Worm (Caenorhabditis elegans) whole organism, L4 larva: ENCODE data around the gene ech-6.

Experiments
- F26F4.8 ChIP-seq: fragments of 200-800 bp; sonication (Bioruptor generic); conservative IDR thresholded peaks from 2 replicates; pipeline ENCODE4 v1.3.6; 2022; ENCODE audit warnings: missing genetic modification characterization, missing compliant biosample characterization
- F37D6.2 ChIP-seq: sonication (generic microtip); optimal IDR thresholded peaks from 2 replicates; lab custom pipeline; 2016; ENCODE audit warnings: mild to moderate bottlenecking, missing genetic modification characterization, missing compliant biosample characterization
- T26A8.4 ChIP-seq: fragments of 200-800 bp; sonication (Bioruptor generic); IDR thresholded peaks from 2 replicates; pipeline ENCODE4 v1.3.6; 2022; ENCODE audit warnings: missing genetic modification characterization, missing compliant biosample characterization
- Y105C5A.15 ChIP-seq: fragments of 200-800 bp; sonication (Bioruptor generic); IDR thresholded peaks from 2 replicates; pipeline ENCODE4 v1.3.6; 2022; ENCODE audit warnings: missing genetic modification characterization, missing compliant biosample characterization
- ZK337.2 ChIP-seq: fragments of 200-800 bp; sonication (Bioruptor generic); IDR thresholded peaks from 2 replicates; pipeline ENCODE4 v1.3.6; 2022; ENCODE audit warnings: missing genetic modification reagents, missing genetic modification characterization, missing compliant biosample characterization
- ZK546.5 ChIP-seq, 2 experiments: sonication (generic microtip); optimal IDR thresholded peaks; 2 replicates each; lab custom pipeline; 2017; ENCODE audit warnings: missing biosample characterization in 2 of 2, missing genetic modification characterization in 2 of 2
- aha-1 ChIP-seq: fragments of 150-350 bp; peaks from one replicate; lab custom pipeline; 2014; ENCODE audit warnings: missing biosample characterization, missing genetic modification characterization
- arid-1 ChIP-seq: fragments of 200-800 bp; sonication (Bioruptor generic); conservative IDR thresholded peaks from 2 replicates; pipeline ENCODE4 v1.3.6; 2022; ENCODE audit warnings: missing genetic modification reagents, missing genetic modification characterization, missing compliant biosample characterization
- attf-4 ChIP-seq: sonication (generic microtip); optimal IDR thresholded peaks from 3 replicates; lab custom pipeline; 2017; ENCODE audit warnings: missing biosample characterization, missing genetic modification characterization
- ceh-28 ChIP-seq: fragments of 150-350 bp; optimal IDR thresholded peaks from 2 replicates; lab custom pipeline; 2014; ENCODE audit warnings: missing biosample characterization, missing genetic modification reagents, missing genetic modification characterization
- ceh-32 ChIP-seq: sonication (generic microtip); optimal IDR thresholded peaks from 2 replicates; lab custom pipeline; 2016; ENCODE audit warnings: mild to moderate bottlenecking, missing genetic modification characterization, missing compliant biosample characterization; ENCODE audit not compliant: poor library complexity
- ceh-62 ChIP-seq: sonication (generic microtip); optimal IDR thresholded peaks from 2 replicates; lab custom pipeline; 2017; ENCODE audit warnings: missing biosample characterization, missing genetic modification characterization
- ceh-82 ChIP-seq: sonication (generic microtip); optimal IDR thresholded peaks from 2 replicates; lab custom pipeline; 2017; ENCODE audit warnings: missing biosample characterization, missing genetic modification characterization
- ctbp-1 ChIP-seq: fragments of 200-800 bp; sonication (Bioruptor generic); IDR thresholded peaks from 2 replicates; pipeline ENCODE4 v1.3.6; 2022; ENCODE audit warnings: missing genetic modification reagents, missing genetic modification characterization, missing compliant biosample characterization
- dmd-6 ChIP-seq: fragments of 200-800 bp; sonication (Bioruptor generic); IDR thresholded peaks from 2 replicates; pipeline ENCODE4 v1.3.6; 2022; ENCODE audit warnings: missing genetic modification reagents, missing genetic modification characterization, missing compliant biosample characterization
- duxl-1 ChIP-seq: sonication (generic microtip); optimal IDR thresholded peaks from 2 replicates; lab custom pipeline; 2016; ENCODE audit warnings: mild to moderate bottlenecking, missing genetic modification characterization, moderate library complexity, missing compliant biosample characterization; ENCODE audit not compliant: poor library complexity
- dve-1 ChIP-seq: sonication (generic microtip); optimal IDR thresholded peaks from 2 replicates; lab custom pipeline; 2017; ENCODE audit warnings: antibody characterized with exemption, mild to moderate bottlenecking, missing genetic modification characterization, missing compliant biosample characterization; ENCODE audit not compliant: insufficient read depth
- egl-43 ChIP-seq: fragments of 200-800 bp; sonication (Bioruptor generic); IDR thresholded peaks from 2 replicates; pipeline ENCODE4 v1.3.6; 2022; ENCODE audit warnings: missing genetic modification reagents, missing genetic modification characterization, missing compliant biosample characterization
- fos-1 ChIP-seq: fragments of 150-350 bp; optimal IDR thresholded peaks from 2 replicates; lab custom pipeline; 2014; ENCODE audit warnings: missing biosample characterization, missing genetic modification characterization
- gei-8 ChIP-seq: fragments of 200-800 bp; sonication (Bioruptor generic); optimal IDR thresholded peaks from 2 replicates; lab custom pipeline; 2018; ENCODE audit warnings: mild to moderate bottlenecking, missing genetic modification characterization, missing compliant biosample characterization
- hif-1 ChIP-seq, 2 experiments: sonication (generic microtip); optimal IDR thresholded peaks; 2 replicates each; lab custom pipeline; 2016 to 2017; ENCODE audit warnings: missing compliant biosample characterization in 2 of 2, missing genetic modification characterization in 2 of 2, missing genetic modification reagents in 2 of 2, missing genotype in 2 of 2, mild to moderate bottlenecking in 1 of 2
- hlh-11 ChIP-seq: fragments of 200-800 bp; sonication (Bioruptor generic); optimal IDR thresholded peaks from 2 replicates; lab custom pipeline; 2018; ENCODE audit warnings: mild to moderate bottlenecking, missing genetic modification characterization, missing compliant biosample characterization
- hlh-30 ChIP-seq: sonication (generic microtip); optimal IDR thresholded peaks from 2 replicates; lab custom pipeline; 2017; ENCODE audit warnings: antibody characterized with exemption, mild to moderate bottlenecking, missing genetic modification characterization, missing compliant biosample characterization; ENCODE audit not compliant: insufficient read depth
- hmg-1.1 ChIP-seq: fragments of 200-800 bp; sonication (Bioruptor generic); IDR thresholded peaks from 2 replicates; pipeline ENCODE4 v1.3.6; 2022; ENCODE audit warnings: missing genetic modification reagents, missing genetic modification characterization, missing compliant biosample characterization
- jun-1 ChIP-seq: fragments of 150-350 bp; optimal IDR thresholded peaks from 2 replicates; lab custom pipeline; 2014; ENCODE audit warnings: missing biosample characterization, missing genetic modification reagents, missing genetic modification characterization
- lim-7 ChIP-seq: fragments of 200-800 bp; sonication (Bioruptor generic); IDR thresholded peaks from 2 replicates; pipeline ENCODE4 v1.3.6; 2022; ENCODE audit warnings: missing genetic modification characterization, missing compliant biosample characterization
- lin-39 ChIP-seq: fragments of 150-350 bp; optimal IDR thresholded peaks from 2 replicates; lab custom pipeline; 2014; ENCODE audit warnings: missing biosample characterization, missing genetic modification reagents, missing genetic modification characterization
- lsy-2 ChIP-seq, 2 experiments: fragments of 150-350 bp in 1 of 2; sonication (generic microtip) in 1 of 2; optimal IDR thresholded peaks; 2 replicates each; lab custom pipeline; 2014 to 2017; ENCODE audit warnings: missing biosample characterization in 2 of 2, missing genetic modification characterization in 2 of 2
- mdt-29 ChIP-seq: fragments of 200-800 bp; sonication (Bioruptor generic); IDR thresholded peaks from 2 replicates; pipeline ENCODE4 v1.3.6; 2022; ENCODE audit warnings: missing genetic modification reagents, missing genetic modification characterization, missing compliant biosample characterization
- mep-1 ChIP-seq: fragments of 150-350 bp; sonication (generic microtip); optimal IDR thresholded peaks from 3 replicates; lab custom pipeline; 2014; ENCODE audit warnings: missing biosample characterization, missing genetic modification characterization
- mes-2 ChIP-seq: sonication (generic microtip); optimal IDR thresholded peaks from 2 replicates; lab custom pipeline; 2016; ENCODE audit warnings: missing genotype, mild to moderate bottlenecking, missing genetic modification characterization, missing compliant biosample characterization; ENCODE audit not compliant: poor library complexity, severe bottlenecking
- mxl-2 ChIP-seq: fragments of 200-800 bp; sonication (Bioruptor generic); conservative IDR thresholded peaks from 2 replicates; pipeline ENCODE4 v1.3.6; 2022; ENCODE audit warnings: missing genetic modification reagents, missing genetic modification characterization, missing compliant biosample characterization
- nhr-11 ChIP-seq: fragments of 150-350 bp; optimal IDR thresholded peaks from 2 replicates; lab custom pipeline; 2014; ENCODE audit warnings: missing biosample characterization, missing genetic modification characterization
- nhr-111 ChIP-seq: fragments of 200-800 bp; sonication (Bioruptor generic); optimal IDR thresholded peaks from 2 replicates; lab custom pipeline; 2018; ENCODE audit warnings: mild to moderate bottlenecking, missing genetic modification characterization, missing compliant biosample characterization
- nhr-237 ChIP-seq: sonication (generic microtip); optimal IDR thresholded peaks from 2 replicates; lab custom pipeline; 2017; ENCODE audit warnings: missing biosample characterization, missing genetic modification characterization
- nhr-28 ChIP-seq: fragments of 150-350 bp; optimal IDR thresholded peaks from 2 replicates; lab custom pipeline; 2014; ENCODE audit warnings: missing biosample characterization, missing genetic modification characterization
- nhr-48 ChIP-seq: sonication (generic microtip); optimal IDR thresholded peaks from 2 replicates; lab custom pipeline; 2016; ENCODE audit warnings: mild to moderate bottlenecking, missing genetic modification characterization, missing compliant biosample characterization
- nhr-6 ChIP-seq: fragments of 150-350 bp; optimal IDR thresholded peaks from 2 replicates; lab custom pipeline; 2014; ENCODE audit warnings: missing biosample characterization, missing genetic modification characterization
- nhr-77 ChIP-seq: fragments of 150-350 bp; optimal IDR thresholded peaks from 2 replicates; lab custom pipeline; 2014; ENCODE audit warnings: missing biosample characterization, missing genetic modification characterization
- rbr-2 ChIP-seq: sonication (generic microtip); optimal IDR thresholded peaks from 2 replicates; lab custom pipeline; 2016; ENCODE audit warnings: missing genotype, missing genetic modification characterization, missing compliant biosample characterization
- saeg-2 ChIP-seq: fragments of 200-800 bp; sonication (Bioruptor generic); IDR thresholded peaks from 2 replicates; pipeline ENCODE4 v1.3.6; 2022; ENCODE audit warnings: missing genetic modification reagents, missing genetic modification characterization, missing compliant biosample characterization
- set-16 ChIP-seq: fragments of 200-800 bp; sonication (Bioruptor generic); IDR thresholded peaks from 2 replicates; pipeline ENCODE4 v1.3.6; 2022; ENCODE audit warnings: missing genetic modification reagents, missing genetic modification characterization, missing compliant biosample characterization
- skn-1 ChIP-seq: fragments of 150-350 bp; optimal IDR thresholded peaks from 2 replicates; lab custom pipeline; 2014; ENCODE audit warnings: missing biosample characterization, missing genetic modification characterization
- spr-1 ChIP-seq: sonication (generic microtip); optimal IDR thresholded peaks from 2 replicates; lab custom pipeline; 2016; ENCODE audit warnings: mild to moderate bottlenecking, missing genetic modification characterization, missing compliant biosample characterization
- spr-3 ChIP-seq: fragments of 200-800 bp; sonication (Bioruptor generic); optimal IDR thresholded peaks from 2 replicates; lab custom pipeline; 2018; ENCODE audit warnings: mild to moderate bottlenecking, missing genetic modification characterization, missing compliant biosample characterization
- unc-130 ChIP-seq: sonication (generic microtip); optimal IDR thresholded peaks from 2 replicates; lab custom pipeline; 2016; ENCODE audit warnings: missing genetic modification reagents, missing genetic modification characterization, missing compliant biosample characterization
- unc-39 ChIP-seq: sonication (generic microtip); optimal IDR thresholded peaks from 2 replicates; lab custom pipeline; 2017; ENCODE audit warnings: missing biosample characterization, missing genetic modification characterization
- unc-62 ChIP-seq, 3 experiments: fragments of 150-350 bp in 1 of 3; sonication (generic microtip); optimal IDR thresholded peaks in 2 of 3; peaks in 1 of 3; 1 replicate in 1 of 3; 2 replicates in 2 of 3; lab custom pipeline; 2014 to 2017; ENCODE audit warnings: missing biosample characterization in 3 of 3, missing genetic modification characterization in 3 of 3, missing genetic modification reagents in 3 of 3, missing genotype in 1 of 3
- zip-2 ChIP-seq: fragments of 150-350 bp; optimal IDR thresholded peaks from 2 replicates; lab custom pipeline; 2014; ENCODE audit warnings: missing biosample characterization, missing genetic modification characterization
- ztf-7 ChIP-seq: fragments of 150-350 bp; optimal IDR thresholded peaks from 2 replicates; lab custom pipeline; 2014; ENCODE audit warnings: missing biosample characterization, missing genetic modification characterization

Gene ech-6

DNA sequence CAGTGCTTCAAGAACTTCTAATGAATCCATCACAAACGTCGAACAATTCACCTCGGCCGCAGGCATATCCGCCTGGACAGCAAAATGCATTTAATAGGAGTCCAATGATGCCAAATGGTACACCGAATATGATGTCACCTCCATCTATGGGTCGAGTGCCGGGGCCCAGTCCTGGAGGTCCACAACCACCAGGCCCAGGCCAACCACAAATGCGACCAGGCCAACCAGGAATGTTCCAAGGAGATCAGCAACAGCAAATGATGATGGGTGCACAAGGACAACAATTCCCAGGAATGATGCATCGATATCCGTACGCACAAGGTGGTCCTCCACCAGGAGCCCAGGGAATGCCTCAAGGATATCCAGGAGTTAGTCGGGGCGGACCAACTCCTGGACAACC is 14.4 kb upstream of the ech-6 start:
- TF ChIP-seq ceh-82 (tag; lab: Kevin White, UChicago): no peak
- TF ChIP-seq aha-1 (tag; lab: Kevin White, UChicago): peak; percentile 50
- peak in 1 of 2 experiments; percentile 57 for TF ChIP-seq unc-62 (GFP tag; optimal IDR thresholded peaks at IDR 0.05 in 1 of 2; lab: Kevin White, UChicago)
- no peak for TF ChIP-seq unc-62 (tag; optimal IDR thresholded peaks at IDR 0.05; lab: Kevin White, UChicago)
- TF ChIP-seq, all 104 proteins: peak for 2

- TF ChIP-seq nhr-11 (tag; lab: Kevin White, UChicago) (no peak), hmg-1.1 (GFP tag; lab: Robert Waterston, UW) (peak; percentile 39; the same call in 1 of the 2 replicates), spr-1 (tag; lab: Kevin White, UChicago) (no peak), ceh-28 (tag; lab: Kevin White, UChicago) (peak; percentile 11), egl-43 (GFP tag; lab: Robert Waterston, UW) (no peak), nhr-6 (tag; lab: Kevin White, UChicago) (no peak), F37D6.2 (no peak), hif-1 (tag; optimal IDR thresholded peaks at IDR 0.05; lab: Kevin White, UChicago) (no peak), jun-1 (no peak), ceh-82 (tag; lab: Kevin White, UChicago) (no peak), skn-1 (no peak), spr-3 (no peak), T26A8.4 (GFP tag; lab: Robert Waterston, UW) (no peak), nhr-28 (tag; lab: Kevin White, UChicago) (peak; percentile 20), ceh-32 (no peak), ZK546.5 (tag; optimal IDR thresholded peaks at IDR 0.05; lab: Kevin White, UChicago) (no peak), zip-2 (no peak), ctbp-1 (no peak), dve-1 (peak; percentile 33), attf-4 (tag; lab: Kevin White, UChicago) (no peak), lim-7 (GFP tag; lab: Robert Waterston, UW) (no peak), set-16 (GFP tag; lab: Robert Waterston, UW) (no peak), rbr-2 (no peak), nhr-77 (tag; lab: Kevin White, UChicago) (no peak), mes-2 (tag; lab: Kevin White, UChicago) (peak; percentile 63), lsy-2 (tag; optimal IDR thresholded peaks at IDR 0.05; lab: Kevin White, UChicago) (peak; percentile 4 to 70), ZK337.2 (no peak), saeg-2 (GFP tag; lab: Robert Waterston, UW) (no peak), mep-1 (tag; lab: Kevin White, UChicago) (peak; percentile 20), ztf-7 (tag; lab: Kevin White, UChicago) (no peak), duxl-1 (peak; percentile 11), gei-8 (GFP tag; lab: Kevin White, UChicago) (no peak), fos-1 (tag; lab: Kevin White, UChicago) (no peak), unc-130 (GFP tag; lab: Kevin White, UChicago) (no peak), Y105C5A.15 (no peak), ceh-62 (tag; lab: Kevin White, UChicago) (no peak), nhr-111 (GFP tag; lab: Kevin White, UChicago) (no peak), hlh-30 (tag; lab: Kevin White, UChicago) (peak; percentile 8), unc-39 (tag; lab: Kevin White, UChicago) (no peak), mxl-2 (GFP tag; lab: Robert Waterston, UW) (no peak), dmd-6 (GFP tag; lab: Robert Waterston, UW) (0 out of 2 replicates have a peak, but pooled peaks have one; percentile 11), hlh-11 (tag; lab: Kevin White, UChicago) (peak; percentile 1), arid-1 (GFP tag; lab: Robert Waterston, UW) (no peak), mdt-29 (GFP tag; lab: Robert Waterston, UW) (no peak), F26F4.8 (GFP tag; lab: Robert Waterston, UW) (no peak), nhr-237 (tag; lab: Kevin White, UChicago) (no peak), lin-39 (tag; lab: Kevin White, UChicago) (no peak), nhr-48 (tag; lab: Kevin White, UChicago) (no peak)
These were observed 13.5 kb upstream of the ech-6 start, which contains the start of gene cbp-1 for ce11 chrIII:9766175-9766574. Gene cbp-1, plus strand, starts transcription at chrIII:9766509.
